Worm (Caenorhabditis elegans): ENCODE measurements around the gene egl-36.

egl-36 gene

DNA sequence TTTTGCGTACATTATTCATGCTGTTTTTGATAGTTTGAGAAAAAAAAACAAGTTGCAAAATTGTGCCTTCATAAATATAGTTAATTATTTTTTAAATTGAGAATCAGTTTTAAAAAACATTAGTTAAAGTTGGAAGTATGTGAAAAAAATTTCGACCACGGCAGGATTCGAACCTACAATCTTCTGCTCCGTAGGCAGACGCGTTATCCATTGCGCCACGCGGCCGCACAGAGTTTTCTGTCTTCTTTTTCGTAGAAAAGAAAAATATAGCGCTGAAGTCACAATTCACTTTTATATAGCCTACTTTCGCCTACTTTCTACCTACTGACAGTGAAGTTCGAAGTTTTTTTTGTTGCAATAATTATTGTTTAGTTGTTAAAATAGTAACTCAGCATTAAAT, 2.3 kb upstream of the egl-36 start:
- TF ChIP-seq alr-1 (tag; optimal IDR thresholded peaks at IDR 0.05; ENCODE audit: borderline replicate concordance) (no peak), snu-23 (GFP tag; optimal IDR thresholded peaks at IDR 0.05) (peak; percentile 46), lsy-2 (tag; optimal IDR thresholded peaks at IDR 0.05) (no peak), unc-130 (tag; optimal IDR thresholded peaks at IDR 0.05) (no peak), nhr-77 (tag; optimal IDR thresholded peaks at IDR 0.05) (no peak), ceh-8 (GFP tag; optimal IDR thresholded peaks at IDR 0.05) (no peak), lin-14 (GFP tag; optimal IDR thresholded peaks at IDR 0.05) (peak; percentile 26), C16A3.4 (tag; optimal IDR thresholded peaks at IDR 0.05) (peak; percentile 18), nhr-71 (tag; optimal IDR thresholded peaks at IDR 0.05) (peak; percentile 26), elt-2 (tag; optimal IDR thresholded peaks at IDR 0.05) (no peak), nhr-19 (GFP tag; conservative IDR thresholded peaks at IDR 0.05) (peak; percentile 14; the same call in 1 of the 2 replicates), swsn-7 (tag; optimal IDR thresholded peaks at IDR 0.05) (peak; percentile 0), zip-4 (GFP tag; optimal IDR thresholded peaks at IDR 0.05) (no peak), nhr-20 (tag; optimal IDR thresholded peaks at IDR 0.05) (peak; percentile 40), rnt-1 (tag; optimal IDR thresholded peaks at IDR 0.05) (no peak), efl-1 (optimal IDR thresholded peaks at IDR 0.05) (no peak), efl-1 (GFP tag; optimal IDR thresholded peaks at IDR 0.05 in 1 of 2) (peak in 1 of 2 experiments; percentile 76), ceh-90 (tag; optimal IDR thresholded peaks at IDR 0.05) (no peak), nhr-47 (tag; optimal IDR thresholded peaks at IDR 0.05) (peak; percentile 32), skn-1 (tag; optimal IDR thresholded peaks at IDR 0.05) (no peak)

DNA sequence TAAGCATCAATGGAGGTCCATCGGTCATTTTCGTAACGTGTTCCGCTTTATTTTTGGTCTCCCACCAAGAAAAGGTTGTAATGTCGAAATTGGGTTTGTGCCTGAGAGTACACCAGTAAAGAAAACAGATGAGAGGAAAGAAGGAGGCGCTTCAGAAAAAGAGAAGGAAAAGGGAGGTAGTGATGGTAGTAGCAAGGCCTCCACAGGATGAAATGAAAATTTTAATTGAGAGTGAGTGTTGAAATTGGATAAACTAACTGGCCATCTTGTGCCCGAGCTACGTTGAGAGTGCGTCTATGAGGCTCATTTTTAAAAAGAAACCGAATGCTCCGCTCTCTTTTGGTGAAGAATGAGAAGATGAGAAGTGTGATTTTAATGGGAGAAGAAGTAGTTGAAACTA, 12.3 kb downstream of the egl-36 start, which contains the start of gene R07A4.2:
Gene R07A4.2 (minus strand): TSS at position 101 of the 400 bp plus-strand sequence.
- no peak for TF ChIP-seq lin-35 (GFP tag; optimal IDR thresholded peaks at IDR 0.05)
- no peak for TF ChIP-seq nhr-47 (tag; optimal IDR thresholded peaks at IDR 0.05)
- no peak for TF ChIP-seq ceh-8 (GFP tag; optimal IDR thresholded peaks at IDR 0.05)
- no peak for TF ChIP-seq unc-130 (tag; optimal IDR thresholded peaks at IDR 0.05)
- TF ChIP-seq sptf-1 (tag; optimal IDR thresholded peaks at IDR 0.05): no peak
- no peak for TF ChIP-seq aly-2 (tag; optimal IDR thresholded peaks at IDR 0.05)
- TF ChIP-seq mef-2 (tag; optimal IDR thresholded peaks at IDR 0.05): no peak
- no peak for TF ChIP-seq ceh-82 (tag; optimal IDR thresholded peaks at IDR 0.05)
- TF ChIP-seq ama-1 (optimal IDR thresholded peaks at IDR 0.05): no peak
- TF ChIP-seq fkh-10 (GFP tag; optimal IDR thresholded peaks at IDR 0.05): no peak
- no peak for TF ChIP-seq blmp-1 (tag; optimal IDR thresholded peaks at IDR 0.05)
- TF ChIP-seq fkh-8 (tag; optimal IDR thresholded peaks at IDR 0.05): no peak
- TF ChIP-seq nhr-20 (tag; optimal IDR thresholded peaks at IDR 0.05): no peak
- TF ChIP-seq efl-3 (GFP tag; optimal IDR thresholded peaks at IDR 0.05): no peak
- no peak for TF ChIP-seq elt-3 (tag; optimal IDR thresholded peaks at IDR 0.05)
- no peak for TF ChIP-seq mep-1 (tag; optimal IDR thresholded peaks at IDR 0.05)
- no peak for TF ChIP-seq skn-1 (tag; optimal IDR thresholded peaks at IDR 0.05)
- no peak for TF ChIP-seq hlh-17 (GFP tag; optimal IDR thresholded peaks at IDR 0.05; ENCODE audit: borderline replicate concordance)
- no peak for TF ChIP-seq hlh-4 (tag; optimal IDR thresholded peaks at IDR 0.05)
- no peak for TF ChIP-seq fos-1 (tag; optimal IDR thresholded peaks at IDR 0.05)

DNA sequence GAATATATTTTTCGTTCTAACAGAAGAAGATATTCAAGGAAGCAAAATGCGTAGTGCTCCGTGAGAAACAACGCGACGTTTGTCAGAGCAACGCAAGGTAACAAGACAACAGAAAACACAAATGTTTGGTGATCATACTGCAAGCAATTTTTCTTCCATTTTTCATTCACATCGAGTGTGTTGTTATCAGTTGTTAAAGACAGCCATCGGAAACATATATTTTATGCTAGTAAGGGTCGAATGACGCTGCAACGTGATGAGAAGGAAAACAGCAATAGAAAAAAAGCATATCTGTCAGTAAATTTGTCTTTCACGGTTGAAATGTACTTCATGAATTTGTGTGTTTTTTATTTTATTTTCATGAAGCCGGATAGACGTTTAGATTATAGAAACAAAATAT, 14.0 kb downstream of the egl-36 start:
- no peak for TF ChIP-seq F16B12.6 (tag; optimal IDR thresholded peaks at IDR 0.05)
- no peak for TF ChIP-seq aha-1 (tag; optimal IDR thresholded peaks at IDR 0.05)
- TF ChIP-seq lin-35 (GFP tag; optimal IDR thresholded peaks at IDR 0.05): peak in 1 of 2 experiments; percentile 7
- TF ChIP-seq elt-2 (tag; optimal IDR thresholded peaks at IDR 0.05): peak; percentile 42
- no peak for TF ChIP-seq ama-1 (optimal IDR thresholded peaks at IDR 0.05)
- TF ChIP-seq nhr-76 (tag; optimal IDR thresholded peaks at IDR 0.05): no peak

DNA sequence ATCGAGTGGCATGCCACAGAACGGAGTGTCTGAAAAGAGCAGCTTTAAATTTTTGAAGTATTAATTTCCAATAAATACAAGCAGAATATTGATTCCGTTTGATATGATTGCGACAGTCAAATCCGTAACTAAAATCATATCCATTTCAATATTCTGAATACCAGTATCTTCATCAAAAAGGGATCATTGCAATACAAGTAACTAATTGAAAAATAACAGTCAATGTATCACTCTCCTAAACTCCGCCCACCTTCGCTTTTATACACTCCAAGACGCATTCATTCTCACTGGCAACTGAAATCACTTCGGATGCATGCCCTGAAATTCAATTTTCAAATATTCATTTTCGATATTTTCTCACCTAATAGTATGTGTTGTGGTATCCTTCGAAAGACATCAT, 19.3 kb downstream of the egl-36 start, which contains the start of gene R07A4.3:
Gene R07A4.3 (plus strand): TSS at position 301 of the 400 bp plus-strand sequence.
- TF ChIP-seq pag-3 (tag; optimal IDR thresholded peaks at IDR 0.05; ENCODE audit: borderline replicate concordance, insufficient read depth) (no peak), ceh-90 (tag; optimal IDR thresholded peaks at IDR 0.05) (no peak), skn-1 (tag; optimal IDR thresholded peaks at IDR 0.05) (no peak), aly-2 (tag; optimal IDR thresholded peaks at IDR 0.05) (no peak), nhr-237 (tag; optimal IDR thresholded peaks at IDR 0.05) (no peak), irx-1 (tag; optimal IDR thresholded peaks at IDR 0.05) (no peak), xbp-1 (tag; optimal IDR thresholded peaks at IDR 0.05) (no peak), zag-1 (tag; optimal IDR thresholded peaks at IDR 0.05) (no peak), mab-9 (GFP tag; IDR thresholded peaks at IDR 0.05) (no peak), ztf-11 (tag; optimal IDR thresholded peaks at IDR 0.05) (no peak), mep-1 (tag; optimal IDR thresholded peaks at IDR 0.05) (no peak)
